Worm (Caenorhabditis elegans) whole organism, L3 larva: ENCODE results near the gene Y57G11C.36.

ENCODE experiments used
- R02D3.7 ChIP-seq: fragments of 150-350 bp; optimal IDR thresholded peaks from 2 replicates; lab custom pipeline; 2014; ENCODE audit warnings: missing biosample characterization, missing genetic modification characterization
- ZK546.5 ChIP-seq: sonication (generic microtip); optimal IDR thresholded peaks from 2 replicates; lab custom pipeline; 2017; ENCODE audit warnings: missing biosample characterization, missing genetic modification characterization
- aly-2 ChIP-seq: fragments of 150-350 bp; optimal IDR thresholded peaks from 2 replicates; lab custom pipeline; 2014; ENCODE audit warnings: missing biosample characterization, missing genetic modification characterization
- ama-1 ChIP-seq: fragments of 150-350 bp; optimal IDR thresholded peaks from 2 replicates; lab custom pipeline; 2018
- ceh-16 ChIP-seq: sonication (generic microtip); optimal IDR thresholded peaks from 2 replicates; lab custom pipeline; 2017; ENCODE audit warnings: missing biosample characterization, missing genetic modification characterization
- ceh-82 ChIP-seq: fragments of 150-350 bp; optimal IDR thresholded peaks from 2 replicates; lab custom pipeline; 2014; ENCODE audit warnings: missing biosample characterization, missing genetic modification characterization
- daf-12 ChIP-seq: fragments of 150-350 bp; optimal IDR thresholded peaks from 2 replicates; lab custom pipeline; 2014; ENCODE audit warnings: missing biosample characterization, missing genetic modification reagents, missing genetic modification characterization
- egl-27 ChIP-seq: sonication (generic microtip); optimal IDR thresholded peaks from 4 replicates; lab custom pipeline; 2017; ENCODE audit warnings: missing biosample characterization, missing genetic modification reagents, missing genetic modification characterization
- elt-2 ChIP-seq: sonication (generic microtip); optimal IDR thresholded peaks from 2 replicates; lab custom pipeline; 2016; ENCODE audit warnings: missing genetic modification reagents, mild to moderate bottlenecking, missing genetic modification characterization, missing compliant biosample characterization
- elt-3 ChIP-seq, 3 experiments: fragments of 150-350 bp in 1 of 3; sonication (generic microtip) in 2 of 3; optimal IDR thresholded peaks; 2 replicates in 2 of 3; 4 replicates in 1 of 3; lab custom pipeline; 2014 to 2017; ENCODE audit warnings: missing biosample characterization in 3 of 3, missing genetic modification characterization in 3 of 3
- fkh-10 ChIP-seq: sonication (generic microtip); optimal IDR thresholded peaks from 2 replicates; lab custom pipeline; 2017; ENCODE audit warnings: missing biosample characterization, missing genetic modification reagents, missing genetic modification characterization
- fos-1 ChIP-seq: fragments of 150-350 bp; optimal IDR thresholded peaks from 2 replicates; lab custom pipeline; 2014; ENCODE audit warnings: missing biosample characterization, missing genetic modification characterization
- hmg-11 ChIP-seq: sonication (generic microtip); optimal IDR thresholded peaks from 2 replicates; lab custom pipeline; 2016; ENCODE audit warnings: missing genetic modification characterization, missing compliant biosample characterization
- jun-1 ChIP-seq: fragments of 150-350 bp; optimal IDR thresholded peaks from 2 replicates; lab custom pipeline; 2014; ENCODE audit warnings: missing biosample characterization, missing genetic modification reagents, missing genetic modification characterization
- lin-15B ChIP-seq: fragments of 150-350 bp; optimal IDR thresholded peaks from 2 replicates; lab custom pipeline; 2014; ENCODE audit warnings: missing biosample characterization, missing genetic modification characterization
- lin-39 ChIP-seq: fragments of 150-350 bp; optimal IDR thresholded peaks from 2 replicates; lab custom pipeline; 2018; ENCODE audit warnings: missing biosample characterization, missing genetic modification reagents, missing genetic modification characterization
- lsy-12 ChIP-seq: sonication (generic microtip); optimal IDR thresholded peaks from 2 replicates; lab custom pipeline; 2016; ENCODE audit warnings: mild to moderate bottlenecking, missing genetic modification characterization, missing compliant biosample characterization
- mml-1 ChIP-seq: fragments of 150-350 bp; sonication (generic microtip); optimal IDR thresholded peaks from 3 replicates; lab custom pipeline; 2014; ENCODE audit warnings: missing biosample characterization, missing genetic modification characterization
- nfya-1 ChIP-seq: sonication (generic microtip); optimal IDR thresholded peaks from 2 replicates; lab custom pipeline; 2017; ENCODE audit warnings: missing genetic modification characterization, mild to moderate bottlenecking, missing compliant biosample characterization, antibody characterized with exemption, moderate library complexity; ENCODE audit not compliant: insufficient read depth
- nhr-23 ChIP-seq: fragments of 150-350 bp; optimal IDR thresholded peaks from 2 replicates; lab custom pipeline; 2014; ENCODE audit warnings: missing biosample characterization, missing genetic modification reagents, missing genetic modification characterization
- nhr-237 ChIP-seq: fragments of 150-350 bp; optimal IDR thresholded peaks from 2 replicates; lab custom pipeline; 2014; ENCODE audit warnings: missing biosample characterization, missing genetic modification characterization
- nhr-25 ChIP-seq: sonication (generic microtip); optimal IDR thresholded peaks from 2 replicates; lab custom pipeline; 2017; ENCODE audit warnings: missing biosample characterization, missing genetic modification characterization
- nhr-43 ChIP-seq: sonication (generic microtip); optimal IDR thresholded peaks from 2 replicates; lab custom pipeline; 2016; ENCODE audit warnings: mild to moderate bottlenecking, missing genetic modification characterization, missing compliant biosample characterization; ENCODE audit not compliant: poor library complexity, severe bottlenecking
- nhr-67 ChIP-seq: fragments of 150-350 bp; optimal IDR thresholded peaks from 2 replicates; lab custom pipeline; 2014; ENCODE audit warnings: missing biosample characterization, missing genetic modification characterization
- nhr-76 ChIP-seq: fragments of 150-350 bp; sonication (generic microtip); optimal IDR thresholded peaks from 5 replicates; lab custom pipeline; 2014; ENCODE audit warnings: missing biosample characterization, missing genetic modification characterization
- nhr-77 ChIP-seq: fragments of 150-350 bp; optimal IDR thresholded peaks from 2 replicates; lab custom pipeline; 2014; ENCODE audit warnings: missing biosample characterization, missing genetic modification characterization
- pqm-1 ChIP-seq: fragments of 150-350 bp; optimal IDR thresholded peaks from 2 replicates; lab custom pipeline; 2017; ENCODE audit warnings: missing biosample characterization, missing genetic modification characterization, inconsistent platforms
- sea-2 ChIP-seq: fragments of 150-350 bp; sonication (generic microtip); optimal IDR thresholded peaks from 4 replicates; lab custom pipeline; 2014; ENCODE audit warnings: missing biosample characterization, missing genetic modification reagents, missing genetic modification characterization
- skn-1 ChIP-seq: fragments of 150-350 bp; optimal IDR thresholded peaks from 2 replicates; lab custom pipeline; 2014; ENCODE audit warnings: missing biosample characterization, missing genetic modification characterization
- snpc-4 ChIP-seq: fragments of 150-350 bp; optimal IDR thresholded peaks from 2 replicates; lab custom pipeline; 2014; ENCODE audit warnings: missing biosample characterization, missing genetic modification characterization
- tbx-2 ChIP-seq: sonication (generic microtip); optimal IDR thresholded peaks from 2 replicates; lab custom pipeline; 2016; ENCODE audit warnings: mild to moderate bottlenecking, missing genetic modification characterization, missing compliant biosample characterization
- unc-39 ChIP-seq: sonication (generic microtip); optimal IDR thresholded peaks from 4 replicates; lab custom pipeline; 2017; ENCODE audit warnings: missing biosample characterization, missing genetic modification characterization
- unc-62 ChIP-seq: fragments of 150-350 bp; sonication (generic microtip); optimal IDR thresholded peaks from 4 replicates; lab custom pipeline; 2014; ENCODE audit warnings: missing biosample characterization, missing genetic modification reagents, missing genetic modification characterization
- ztf-4 ChIP-seq: fragments of 150-350 bp; optimal IDR thresholded peaks from 2 replicates; lab custom pipeline; 2014; ENCODE audit warnings: missing biosample characterization, missing genetic modification characterization

The Y57G11C.36 gene

ce11 chrIV:14773280-14774071 lies at the start of gene Y57G11C.36:
Y57G11C.36 (minus strand) TSS chrIV:14773781.
- peak; percentile 3 for TF ChIP-seq lin-15B
- TF ChIP-seq skn-1 (tag; lab: Kevin White, UChicago) = no peak

ce11 chrIV:14822267-14822666 lies 48.7 kb upstream of the Y57G11C.36 start:
- TF ChIP-seq nhr-43 (peak; percentile 50), sea-2 (GFP tag; lab: Kevin White, UChicago) (no peak), lsy-12 (tag; lab: Kevin White, UChicago) (no peak), fkh-10 (GFP tag; lab: Kevin White, UChicago) (no peak), pqm-1 (tag; lab: Kevin White, UChicago) (peak; percentile 14), skn-1 (tag; lab: Kevin White, UChicago) (peak; percentile 9), nhr-25 (tag; lab: Kevin White, UChicago) (no peak), nhr-67 (tag; lab: Kevin White, UChicago) (no peak), ztf-4 (tag; lab: Kevin White, UChicago) (no peak), ama-1 (lab: Kevin White, UChicago) (peak; percentile 62), ceh-82 (tag; lab: Kevin White, UChicago) (peak; percentile 3)

- TF ChIP-seq nhr-67 (tag; lab: Kevin White, UChicago) = no peak
- no peak for TF ChIP-seq nhr-76 (tag; lab: Kevin White, UChicago)
- TF ChIP-seq jun-1 (tag; lab: Kevin White, UChicago) = no peak
- TF ChIP-seq hmg-11 (tag; lab: Kevin White, UChicago) = no peak
- TF ChIP-seq nfya-1 (tag; lab: Kevin White, UChicago) = no peak
- TF ChIP-seq egl-27 = no peak
- TF ChIP-seq fkh-10 (GFP tag; lab: Kevin White, UChicago) = no peak
- TF ChIP-seq skn-1 (tag; lab: Kevin White, UChicago) = no peak
- no peak for TF ChIP-seq unc-62 (GFP tag; lab: Kevin White, UChicago)
- TF ChIP-seq aly-2 (tag; lab: Kevin White, UChicago) = no peak
Measured at ce11 chrIV:14816288-14816687, 42.7 kb upstream of the Y57G11C.36 start, which contains the start of gene Y57G11C.46. Y57G11C.46 (minus strand) TSS chrIV:14816388.

- TF ChIP-seq lin-39 (tag; lab: Kevin White, UChicago) = peak; percentile 3
- no peak for TF ChIP-seq elt-3 (tag; optimal IDR thresholded peaks at IDR 0.05; lab: Kevin White, UChicago)
Measured at ce11 chrIV:14806903-14807302, 33.3 kb upstream of the Y57G11C.36 start, which contains the start of gene oig-5. oig-5 (plus strand) TSS chrIV:14807203.

ce11 chrIV:14802316-14802715 lies 28.7 kb upstream of the Y57G11C.36 start, which contains the start of gene Y57G11C.1142:
Y57G11C.1142 (plus strand) TSS chrIV:14802616.
- no peak for TF ChIP-seq snpc-4 (tag; lab: Kevin White, UChicago)
- no peak for TF ChIP-seq nhr-237 (tag; lab: Kevin White, UChicago)
- TF ChIP-seq ceh-16 (tag; lab: Kevin White, UChicago) = no peak
- no peak for TF ChIP-seq mml-1 (tag; lab: Kevin White, UChicago)
- TF ChIP-seq jun-1 (tag; lab: Kevin White, UChicago) = no peak
- TF ChIP-seq tbx-2 = no peak
- TF ChIP-seq R02D3.7 (tag; lab: Kevin White, UChicago) = no peak
- no peak for TF ChIP-seq lin-39 (tag; lab: Kevin White, UChicago)
- no peak for TF ChIP-seq nfya-1 (tag; lab: Kevin White, UChicago)
- TF ChIP-seq nhr-77 (tag; lab: Kevin White, UChicago) = no peak
- TF ChIP-seq unc-39 (tag; lab: Kevin White, UChicago) = no peak
- TF ChIP-seq ZK546.5 (tag; lab: Kevin White, UChicago) = no peak
- no peak for TF ChIP-seq sea-2 (GFP tag; lab: Kevin White, UChicago)
- TF ChIP-seq nhr-23 (tag; lab: Kevin White, UChicago) = no peak
- no peak for TF ChIP-seq fos-1 (tag; lab: Kevin White, UChicago)
- TF ChIP-seq daf-12 (tag; lab: Kevin White, UChicago) = no peak
- no peak for TF ChIP-seq ztf-4 (tag; lab: Kevin White, UChicago)
- no peak for TF ChIP-seq elt-2 (tag; lab: Kevin White, UChicago)
